Worm (Caenorhabditis elegans): ENCODE data around the gene srbc-82.
"Not testable (repeated sequence)": the region's sequence is repeated elsewhere in the genome, so short reads cannot be mapped to it uniquely, and the experiment has no call there.

Gene srbc-82

DNA sequence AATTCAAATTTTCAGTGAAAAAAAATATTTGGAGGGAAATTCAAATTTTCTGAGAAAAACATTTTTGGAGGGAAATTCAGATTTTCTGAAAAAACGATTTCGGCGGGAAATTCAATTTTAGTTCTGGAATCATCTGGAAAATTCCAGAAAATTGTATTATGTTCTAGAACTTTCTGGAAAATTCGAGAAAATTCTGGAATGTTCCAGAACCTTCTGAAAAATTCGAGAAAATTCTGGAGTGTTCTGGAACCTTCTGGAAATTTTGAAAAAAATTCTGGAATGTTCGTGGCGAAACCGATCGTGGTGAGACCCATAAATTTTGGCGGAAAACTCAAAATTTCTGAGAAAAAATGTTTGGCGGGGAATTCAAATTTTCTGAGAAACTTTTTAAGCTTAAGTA lies 21.8 kb downstream of the srbc-82 start:
- TF ChIP-seq nhr-76 (tag; optimal IDR thresholded peaks at IDR 0.05) = no peak
- no peak for TF ChIP-seq nhr-28 (tag; optimal IDR thresholded peaks at IDR 0.05)
- TF ChIP-seq ces-1 (GFP tag; optimal IDR thresholded peaks at IDR 0.05) = no peak
- no peak for TF ChIP-seq drap-1 (GFP tag; optimal IDR thresholded peaks at IDR 0.05)
- TF ChIP-seq lin-32 (GFP tag; optimal IDR thresholded peaks at IDR 0.05) = no peak
- TF ChIP-seq M03D4.4 (tag; optimal IDR thresholded peaks at IDR 0.05) = no peak

DNA sequence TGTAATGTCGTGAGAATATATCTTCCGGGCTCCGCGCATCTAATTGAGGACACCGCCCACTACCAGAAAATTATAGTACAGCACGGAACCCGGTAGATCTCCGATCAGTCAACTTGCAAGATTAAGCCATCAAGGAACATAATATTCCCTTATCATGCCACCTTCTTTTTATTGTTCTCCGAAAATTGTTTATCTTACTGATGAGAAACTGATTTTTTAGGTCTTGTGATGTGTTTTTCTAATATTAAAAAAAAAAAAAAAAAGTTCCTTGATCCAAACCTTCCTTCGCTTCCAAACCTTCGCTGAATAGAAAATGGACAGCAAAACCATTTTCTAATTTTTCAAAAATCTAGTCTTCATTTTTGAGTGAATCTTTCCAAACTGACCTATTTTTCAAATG lies 28.5 kb downstream of the srbc-82 start, which contains the start of gene F57G8.7:
Gene F57G8.7, plus strand, starts transcription at position 301 of the 400 bp plus-strand sequence.
- TF ChIP-seq nhr-28 (tag; optimal IDR thresholded peaks at IDR 0.05) = no peak
- no peak for TF ChIP-seq ces-1 (GFP tag; optimal IDR thresholded peaks at IDR 0.05)
- no peak for TF ChIP-seq sptf-1 (tag; optimal IDR thresholded peaks at IDR 0.05)
- no peak for TF ChIP-seq ztf-11 (tag; optimal IDR thresholded peaks at IDR 0.05)
- no peak for TF ChIP-seq mab-5 (tag; optimal IDR thresholded peaks at IDR 0.05)
- no peak for TF ChIP-seq lin-13 (tag; optimal IDR thresholded peaks at IDR 0.05)
- no peak for TF ChIP-seq mls-2 (tag; optimal IDR thresholded peaks at IDR 0.05)
- TF ChIP-seq lin-32 (GFP tag; optimal IDR thresholded peaks at IDR 0.05) = no peak
- no peak for TF ChIP-seq mep-1 (tag; optimal IDR thresholded peaks at IDR 0.05)
- no peak for TF ChIP-seq elt-3 (tag; optimal IDR thresholded peaks at IDR 0.05)

DNA sequence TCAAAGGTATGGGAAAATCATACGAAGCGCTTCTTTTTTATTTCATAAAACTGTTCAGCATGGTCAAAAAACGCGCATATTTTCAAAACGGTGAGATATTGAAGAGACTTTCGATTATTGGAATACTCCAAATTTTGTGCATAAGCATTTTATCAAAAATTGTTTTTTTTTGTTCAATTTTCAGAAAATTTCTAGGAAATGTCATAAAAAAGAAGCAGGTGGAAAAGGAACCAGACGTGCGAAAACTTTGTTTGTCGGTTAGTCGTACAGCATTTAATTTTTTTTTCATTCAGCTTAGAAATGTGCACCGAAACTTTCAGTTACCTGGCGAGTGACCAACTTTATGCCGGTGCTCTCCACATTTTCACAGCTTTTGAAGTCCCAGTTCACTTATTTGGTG lies 33.0 kb downstream of the srbc-82 start, which contains the start of gene srh-167:
Gene srh-167, plus strand, starts transcription at position 301 of the 400 bp plus-strand sequence.
- TF ChIP-seq nhr-28 (tag; optimal IDR thresholded peaks at IDR 0.05) = no peak
- no peak for TF ChIP-seq ceh-39 (tag; optimal IDR thresholded peaks at IDR 0.05)
- TF ChIP-seq hlh-1 (tag; optimal IDR thresholded peaks at IDR 0.05) = no peak
- no peak for TF ChIP-seq unc-39 (tag; optimal IDR thresholded peaks at IDR 0.05)
- TF ChIP-seq lsy-2 (tag; optimal IDR thresholded peaks at IDR 0.05) = no peak
- TF ChIP-seq snpc-4 (tag; optimal IDR thresholded peaks at IDR 0.05) = no peak
- TF ChIP-seq mab-5 (tag; optimal IDR thresholded peaks at IDR 0.05) = no peak

DNA sequence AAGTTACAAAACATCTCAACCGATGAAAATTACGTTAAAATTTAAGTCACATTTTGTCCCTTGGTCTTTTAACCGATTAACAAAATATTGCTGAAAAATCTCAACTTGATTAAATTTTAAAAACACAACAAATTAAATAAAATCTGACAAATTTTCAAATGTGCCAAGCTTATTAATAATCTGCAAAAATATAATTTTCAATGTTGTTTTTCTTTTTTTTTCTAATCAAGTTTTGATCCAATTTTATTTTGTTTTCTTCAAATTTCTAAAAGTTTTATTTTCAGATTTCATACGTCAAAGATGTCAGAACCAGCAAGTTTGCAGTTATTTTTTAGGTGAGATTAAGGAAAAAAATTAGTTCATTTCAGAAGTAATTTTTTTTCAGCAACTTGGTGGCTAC lies 36.0 kb downstream of the srbc-82 start, which contains the start of gene srw-87:
Gene srw-87, plus strand, starts transcription at position 301 of the 400 bp plus-strand sequence.
- TF ChIP-seq zip-8 (tag; optimal IDR thresholded peaks at IDR 0.05) = no peak
- no peak for TF ChIP-seq nhr-12 (tag; optimal IDR thresholded peaks at IDR 0.05)
- no peak for TF ChIP-seq mab-5 (tag; optimal IDR thresholded peaks at IDR 0.05)
- TF ChIP-seq drap-1 (GFP tag; optimal IDR thresholded peaks at IDR 0.05) = no peak
- no peak for TF ChIP-seq unc-120 (tag; optimal IDR thresholded peaks at IDR 0.05; ENCODE audit: poor library complexity, severe bottlenecking)
- no peak for TF ChIP-seq sem-2 (GFP tag; optimal IDR thresholded peaks at IDR 0.05)
- TF ChIP-seq ceh-83 (GFP tag; optimal IDR thresholded peaks at IDR 0.05) = no peak
- no peak for TF ChIP-seq cnd-1 (tag; optimal IDR thresholded peaks at IDR 0.05)
- TF ChIP-seq ceh-39 (tag; optimal IDR thresholded peaks at IDR 0.05) = no peak
- no peak for TF ChIP-seq ham-2 (GFP tag; optimal IDR thresholded peaks at IDR 0.05)

DNA sequence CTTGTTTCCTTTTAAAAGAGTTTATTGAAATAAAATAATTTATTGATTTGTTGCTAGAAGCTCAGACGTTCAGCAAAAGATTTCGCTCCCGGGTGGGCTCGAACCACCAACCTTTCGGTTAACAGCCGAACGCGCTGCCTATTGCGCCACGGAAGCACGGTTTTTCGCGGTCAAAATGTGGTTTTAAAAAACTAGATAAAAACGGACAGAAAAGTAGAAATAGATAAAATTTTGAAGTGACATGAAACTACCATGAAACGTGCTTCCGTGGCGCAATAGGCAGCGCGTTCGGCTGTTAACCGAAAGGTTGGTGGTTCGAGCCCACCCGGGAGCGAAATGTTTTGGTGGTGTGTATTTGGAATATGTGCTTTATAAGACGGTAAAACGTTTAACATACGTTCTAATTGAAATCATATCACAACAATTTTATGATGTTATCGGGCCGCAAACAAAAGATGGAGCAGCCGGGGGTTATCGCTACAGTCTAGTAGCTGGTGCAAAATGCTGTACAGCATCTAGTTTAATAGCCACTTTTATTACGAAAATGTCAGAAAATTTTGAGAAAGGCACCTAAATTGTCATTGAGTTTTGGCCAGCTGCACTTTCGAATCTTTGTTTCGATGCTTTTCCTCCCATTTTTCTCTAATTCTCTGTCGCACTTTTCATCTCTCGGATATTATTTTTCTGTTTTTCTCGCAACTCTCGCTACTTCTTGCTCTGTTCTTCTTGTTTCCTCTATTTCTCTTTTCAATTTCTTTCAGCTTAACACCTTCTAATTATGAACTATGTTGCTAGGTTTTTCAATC lies 38.1 kb downstream of the srbc-82 start, which contains the start of gene slc-9B.2:
Gene slc-9B.2, plus strand, starts transcription at position 756 of the 806 bp plus-strand sequence.
- not testable (repeated sequence) for TF ChIP-seq mep-1 (tag; optimal IDR thresholded peaks at IDR 0.05); ces-1 (GFP tag; optimal IDR thresholded peaks at IDR 0.05); nhr-76 (tag; optimal IDR thresholded peaks at IDR 0.05)

DNA sequence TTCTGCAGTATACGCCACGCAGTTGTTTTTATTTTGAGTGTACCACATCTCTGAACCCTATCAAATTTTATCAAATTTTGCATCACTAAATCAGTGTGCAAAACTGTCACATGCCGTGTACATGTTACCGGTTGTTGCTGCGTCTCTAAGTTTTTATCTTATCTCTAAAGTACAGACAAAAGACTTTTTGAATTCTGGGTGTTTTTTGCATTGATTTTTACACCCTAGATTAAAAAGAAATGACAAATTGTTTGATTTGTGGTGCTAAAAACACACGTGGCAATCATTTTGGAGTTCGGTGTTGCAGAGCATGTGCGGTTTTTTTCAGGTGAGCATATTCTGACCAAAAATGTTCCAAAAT lies 41.9 kb downstream of the srbc-82 start, which contains the start of gene nhr-193:
Gene nhr-193, plus strand, starts transcription at position 51 of the 361 bp plus-strand sequence.
- TF ChIP-seq elt-1 (tag; optimal IDR thresholded peaks at IDR 0.05; ENCODE audit: borderline replicate concordance, insufficient read depth) (no peak), lin-13 (tag; optimal IDR thresholded peaks at IDR 0.05) (no peak), blmp-1 (tag; optimal IDR thresholded peaks at IDR 0.05) (no peak), mep-1 (tag; optimal IDR thresholded peaks at IDR 0.05) (no peak), nhr-28 (tag; optimal IDR thresholded peaks at IDR 0.05) (no peak), ztf-11 (tag; optimal IDR thresholded peaks at IDR 0.05) (no peak), snpc-4 (tag; optimal IDR thresholded peaks at IDR 0.05) (no peak), mab-5 (tag; optimal IDR thresholded peaks at IDR 0.05) (no peak), sptf-1 (tag; optimal IDR thresholded peaks at IDR 0.05) (no peak), nhr-12 (tag; optimal IDR thresholded peaks at IDR 0.05) (no peak), elt-3 (tag; optimal IDR thresholded peaks at IDR 0.05) (no peak), ceh-39 (tag; optimal IDR thresholded peaks at IDR 0.05) (no peak), hlh-1 (tag; optimal IDR thresholded peaks at IDR 0.05) (no peak), unc-120 (tag; optimal IDR thresholded peaks at IDR 0.05; ENCODE audit: poor library complexity, severe bottlenecking) (no peak), flh-1 (GFP tag; optimal IDR thresholded peaks at IDR 0.05) (no peak)

Data from whole organism, mixed stage, embryonic.